Worm (Caenorhabditis elegans) whole organism, early embryonic: Measurements from ENCODE around the gene fbxb-64.

ENCODE experiments used
- B0310.2 ChIP-seq: sonication (generic microtip); optimal IDR thresholded peaks from 2 replicates; lab custom pipeline; 2016; ENCODE audit warnings: mild to moderate bottlenecking, missing genetic modification characterization, missing compliant biosample characterization
- F13C5.2 ChIP-seq: sonication (generic microtip); optimal IDR thresholded peaks from 2 replicates; lab custom pipeline; 2017; ENCODE audit warnings: mild to moderate bottlenecking, missing genetic modification characterization, inconsistent platforms, missing compliant biosample characterization
- aly-1 ChIP-seq: sonication (generic microtip); optimal IDR thresholded peaks from 2 replicates; lab custom pipeline; 2016; ENCODE audit warnings: missing genetic modification characterization, missing compliant biosample characterization
- ama-1 ChIP-seq: fragments of 150-350 bp; optimal IDR thresholded peaks from 2 replicates; lab custom pipeline; 2014
- ceh-13 ChIP-seq: fragments of 200-800 bp; sonication (Bioruptor generic); optimal IDR thresholded peaks from 2 replicates; lab custom pipeline; 2018; ENCODE audit warnings: mild to moderate bottlenecking, missing genetic modification characterization, missing compliant biosample characterization
- ceh-36 ChIP-seq: sonication (generic microtip); optimal IDR thresholded peaks from 2 replicates; lab custom pipeline; 2016; ENCODE audit warnings: missing genetic modification characterization, inconsistent platforms, missing compliant biosample characterization
- ets-7 ChIP-seq: sonication (generic microtip); optimal IDR thresholded peaks from 2 replicates; lab custom pipeline; 2016; ENCODE audit warnings: missing genotype, missing genetic modification characterization, missing compliant biosample characterization
- flt-1 ChIP-seq: fragments of 200-800 bp; sonication (Bioruptor generic); IDR thresholded peaks from 2 replicates; pipeline ENCODE4 v1.3.6; 2022; ENCODE audit warnings: missing genetic modification characterization, missing compliant biosample characterization
- hmbx-1 ChIP-seq: sonication (generic microtip); optimal IDR thresholded peaks from 2 replicates; lab custom pipeline; 2016; ENCODE audit warnings: mild to moderate bottlenecking, missing genetic modification characterization, missing compliant biosample characterization
- hmg-4 ChIP-seq: fragments of 200-800 bp; sonication (Bioruptor generic); optimal IDR thresholded peaks from 2 replicates; lab custom pipeline; 2018; ENCODE audit warnings: mild to moderate bottlenecking, missing genetic modification characterization, missing compliant biosample characterization
- hnd-1 ChIP-seq: sonication (generic microtip); optimal IDR thresholded peaks from 2 replicates; lab custom pipeline; 2016; ENCODE audit warnings: missing genetic modification characterization, missing compliant biosample characterization
- pes-1 ChIP-seq: fragments of 200-800 bp; sonication (Bioruptor generic); IDR thresholded peaks from 2 replicates; pipeline ENCODE4 v1.3.6; 2022; ENCODE audit warnings: missing genetic modification reagents, missing genetic modification characterization, missing compliant biosample characterization
- scrt-1 ChIP-seq: fragments of 200-800 bp; sonication (Bioruptor generic); IDR thresholded peaks from 2 replicates; pipeline ENCODE4 v1.3.6; 2022; ENCODE audit warnings: missing genetic modification characterization, missing compliant biosample characterization
- sea-1 ChIP-seq: fragments of 200-800 bp; sonication (Bioruptor generic); conservative IDR thresholded peaks from 2 replicates; pipeline ENCODE4 v1.3.6; 2022; ENCODE audit warnings: missing genetic modification characterization, missing compliant biosample characterization
- tbx-11 ChIP-seq: fragments of 200-800 bp; sonication (Bioruptor generic); IDR thresholded peaks from 2 replicates; pipeline ENCODE4 v1.3.6; 2022; ENCODE audit warnings: missing genetic modification characterization, missing compliant biosample characterization
- tbx-37 ChIP-seq: fragments of 200-800 bp; sonication (Bioruptor generic); conservative IDR thresholded peaks from 2 replicates; pipeline ENCODE4 v1.3.6; 2022; ENCODE audit warnings: missing genetic modification reagents, missing genetic modification characterization, missing compliant biosample characterization
- tra-4 ChIP-seq: sonication (generic microtip); optimal IDR thresholded peaks from 2 replicates; lab custom pipeline; 2017; ENCODE audit warnings: missing genetic modification characterization, missing compliant biosample characterization

The fbxb-64 gene

ce11 chrV:19322387-19322786 lies 9.3 kb downstream of the fbxb-64 start, which contains the start of gene C43D7.4:
Gene C43D7.4, minus strand, starts transcription at chrV:19322487.
- TF ChIP-seq ets-7 (tag; lab: Kevin White, UChicago): no peak
- no peak for TF ChIP-seq tbx-11
- TF ChIP-seq aly-1 (tag; lab: Kevin White, UChicago): no peak
- no peak for TF ChIP-seq flt-1
- no peak for TF ChIP-seq sea-1 (GFP tag; lab: Robert Waterston, UW)
- TF ChIP-seq hnd-1: no peak
- no peak for TF ChIP-seq scrt-1
- TF ChIP-seq tbx-37 (GFP tag; lab: Robert Waterston, UW): no peak
- no peak for TF ChIP-seq pes-1
- TF ChIP-seq F13C5.2 (tag; lab: Kevin White, UChicago): no peak
- no peak for TF ChIP-seq hmbx-1
- TF ChIP-seq hmg-4 (GFP tag; lab: Kevin White, UChicago): no peak
- no peak for TF ChIP-seq ceh-13
- TF ChIP-seq ceh-36 (tag; lab: Kevin White, UChicago): no peak
- no peak for TF ChIP-seq ama-1 (lab: Kevin White, UChicago)
- no peak for TF ChIP-seq B0310.2 (tag; lab: Kevin White, UChicago)

DNA sequence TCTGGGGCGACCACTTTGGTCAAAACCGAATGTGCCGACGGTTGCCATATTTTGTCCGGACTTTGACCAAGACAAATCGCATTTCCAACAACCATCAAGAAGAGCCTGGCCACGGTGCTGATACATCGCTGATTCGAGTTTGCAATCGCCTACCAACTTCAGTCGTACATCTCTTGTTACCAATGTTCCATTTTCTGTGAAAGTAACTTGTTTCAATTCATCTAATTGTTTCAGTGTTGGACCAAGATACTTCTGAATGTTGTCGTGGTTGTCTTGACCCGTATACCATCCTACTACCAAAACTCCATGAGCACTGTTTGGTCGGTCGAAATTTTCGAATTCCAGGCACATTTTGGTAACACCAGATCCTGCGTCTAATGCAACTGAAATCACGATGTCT lies 12.4 kb downstream of the fbxb-64 start:
- TF ChIP-seq ceh-13 (no peak), hmbx-1 (no peak), ets-7 (tag; lab: Kevin White, UChicago) (no peak), flt-1 (no peak), F13C5.2 (tag; lab: Kevin White, UChicago) (no peak), scrt-1 (no peak), ama-1 (lab: Kevin White, UChicago) (no peak), pes-1 (no peak), tbx-37 (GFP tag; lab: Robert Waterston, UW) (no peak), hmg-4 (GFP tag; lab: Kevin White, UChicago) (no peak), tbx-11 (no peak), sea-1 (GFP tag; lab: Robert Waterston, UW) (no peak), B0310.2 (tag; lab: Kevin White, UChicago) (no peak), hnd-1 (no peak), ceh-36 (tag; lab: Kevin White, UChicago) (no peak), aly-1 (tag; lab: Kevin White, UChicago) (no peak), tra-4 (tag; lab: Kevin White, UChicago) (no peak)

DNA sequence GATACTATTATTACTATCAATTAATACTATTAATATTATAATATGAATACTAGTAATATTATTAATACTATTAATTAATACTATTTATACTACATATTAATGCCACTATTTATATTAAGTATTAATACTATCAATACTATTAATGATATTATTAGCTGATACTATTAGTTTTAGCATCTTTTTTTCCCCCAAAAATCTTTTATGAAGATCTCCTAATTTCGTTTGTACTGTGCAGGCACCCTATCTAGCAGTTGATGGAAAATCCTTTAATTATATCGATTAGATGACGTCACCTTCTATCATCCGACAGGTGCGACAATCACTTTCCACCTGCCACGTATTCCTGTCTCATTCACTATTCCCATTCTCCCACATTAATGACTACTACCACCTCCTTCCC lies 16.2 kb downstream of the fbxb-64 start, which contains the start of gene fbxb-65:
Gene fbxb-65 (plus strand): TSS at position 301 of the 400 bp plus-strand sequence.
- TF ChIP-seq pes-1 (no peak), ceh-36 (tag; lab: Kevin White, UChicago) (no peak), hmbx-1 (no peak)

DNA sequence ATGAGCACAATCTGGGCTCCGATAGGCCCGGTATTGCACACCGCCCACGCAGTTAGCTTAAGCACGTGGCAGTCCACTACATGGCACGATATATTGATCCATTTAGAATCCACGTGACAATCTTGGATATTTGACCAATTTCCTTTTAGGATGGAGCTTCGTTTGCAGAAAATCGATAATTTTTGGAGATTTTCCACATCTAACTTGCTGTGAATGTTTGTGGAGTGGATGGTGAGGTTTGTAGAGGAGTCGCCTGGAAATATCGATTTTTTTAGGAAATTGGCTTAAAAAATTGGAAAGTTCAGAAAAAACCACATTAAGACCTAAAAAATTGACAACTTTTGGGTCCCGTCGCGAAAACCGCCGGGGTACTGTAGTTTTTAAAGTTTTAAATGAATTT lies 24.3 kb downstream of the fbxb-64 start:
- TF ChIP-seq tra-4 (tag; lab: Kevin White, UChicago) (no peak), tbx-37 (GFP tag; lab: Robert Waterston, UW) (no peak), hmbx-1 (no peak), ceh-13 (no peak), ceh-36 (tag; lab: Kevin White, UChicago) (no peak), aly-1 (tag; lab: Kevin White, UChicago) (no peak), tbx-11 (no peak), hnd-1 (no peak), flt-1 (no peak), hmg-4 (GFP tag; lab: Kevin White, UChicago) (no peak), sea-1 (GFP tag; lab: Robert Waterston, UW) (no peak), pes-1 (no peak), ets-7 (tag; lab: Kevin White, UChicago) (no peak), scrt-1 (no peak), ama-1 (lab: Kevin White, UChicago) (no peak), F13C5.2 (tag; lab: Kevin White, UChicago) (no peak), B0310.2 (tag; lab: Kevin White, UChicago) (no peak)

DNA sequence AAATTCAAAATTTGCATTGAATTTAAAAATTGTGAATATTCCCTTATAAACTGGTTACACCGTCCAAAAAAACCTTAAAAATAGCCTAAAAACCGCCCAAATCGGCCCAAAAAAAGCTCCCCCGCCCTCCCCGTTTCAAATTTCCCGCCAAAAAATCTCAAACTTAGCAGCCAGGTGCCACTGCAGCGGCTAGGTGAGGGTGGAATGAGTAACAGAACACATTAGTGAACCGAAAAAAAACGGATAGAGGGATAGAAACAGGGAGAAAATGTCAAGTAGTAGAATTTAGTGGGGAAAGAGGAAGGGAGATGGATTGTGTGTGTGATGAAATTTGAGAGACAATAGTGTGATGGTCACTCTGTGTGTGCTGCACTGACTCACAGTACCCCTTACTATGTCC lies 38.9 kb downstream of the fbxb-64 start:
- TF ChIP-seq hmg-4 (GFP tag; lab: Kevin White, UChicago) (no peak), aly-1 (tag; lab: Kevin White, UChicago) (no peak), ceh-36 (tag; lab: Kevin White, UChicago) (no peak), ama-1 (lab: Kevin White, UChicago) (no peak), tra-4 (tag; lab: Kevin White, UChicago) (no peak), sea-1 (GFP tag; lab: Robert Waterston, UW) (no peak), ets-7 (tag; lab: Kevin White, UChicago) (no peak), tbx-37 (GFP tag; lab: Robert Waterston, UW) (no peak), tbx-11 (no peak), scrt-1 (no peak), pes-1 (no peak), hnd-1 (no peak)

- TF ChIP-seq hmg-4 (GFP tag; lab: Kevin White, UChicago) (no peak), tra-4 (tag; lab: Kevin White, UChicago) (no peak), ceh-36 (tag; lab: Kevin White, UChicago) (no peak), tbx-11 (no peak), scrt-1 (no peak), ama-1 (lab: Kevin White, UChicago) (no peak), hmbx-1 (no peak), F13C5.2 (tag; lab: Kevin White, UChicago) (no peak), pes-1 (no peak), ceh-13 (no peak), tbx-37 (GFP tag; lab: Robert Waterston, UW) (no peak), aly-1 (tag; lab: Kevin White, UChicago) (no peak), hnd-1 (no peak), ets-7 (tag; lab: Kevin White, UChicago) (no peak)
These were observed 41.4 kb downstream of the fbxb-64 start for ce11 chrV:19354506-19354905.

ce11 chrV:19355219-19355618 lies 42.1 kb downstream of the fbxb-64 start:
- TF ChIP-seq flt-1 (no peak), hmbx-1 (no peak), tbx-37 (GFP tag; lab: Robert Waterston, UW) (no peak), tra-4 (tag; lab: Kevin White, UChicago) (no peak), hmg-4 (GFP tag; lab: Kevin White, UChicago) (no peak), ama-1 (lab: Kevin White, UChicago) (no peak), ceh-13 (no peak), aly-1 (tag; lab: Kevin White, UChicago) (no peak), pes-1 (no peak), sea-1 (GFP tag; lab: Robert Waterston, UW) (no peak), tbx-11 (no peak), F13C5.2 (tag; lab: Kevin White, UChicago) (no peak), ets-7 (tag; lab: Kevin White, UChicago) (no peak), ceh-36 (tag; lab: Kevin White, UChicago) (no peak), B0310.2 (tag; lab: Kevin White, UChicago) (no peak), scrt-1 (no peak), hnd-1 (no peak)
